Worm (Caenorhabditis elegans): ENCODE measurements around the gene lgc-12.

Gene lgc-12

DNA sequence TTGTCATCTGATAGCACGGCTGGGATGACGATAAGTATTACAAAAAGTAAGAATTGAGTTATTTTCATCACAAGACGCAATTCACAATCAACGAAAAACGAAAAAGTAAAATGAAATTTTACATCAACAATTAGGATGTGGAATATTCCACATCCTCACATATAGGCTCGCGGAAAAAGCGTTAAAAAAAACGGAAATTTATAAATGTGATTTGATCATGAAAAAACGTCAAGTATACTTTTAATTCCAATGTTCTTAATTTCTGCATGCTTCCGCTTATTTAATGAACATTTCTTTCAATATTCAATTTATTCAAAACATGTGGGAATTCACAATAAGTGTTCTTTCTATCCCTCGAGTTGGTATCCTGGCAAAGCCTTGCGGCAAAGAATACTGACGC is 46.3 kb downstream of the lgc-12 start, which contains the start of gene T04A6.3:
Gene T04A6.3, minus strand, starts transcription at position 101 of the 400 bp plus-strand sequence.
- TF ChIP-seq elt-3 (tag; optimal IDR thresholded peaks at IDR 0.05) (no peak), unc-62 (GFP tag; optimal IDR thresholded peaks at IDR 0.05) (no peak), ztf-11 (tag; optimal IDR thresholded peaks at IDR 0.05) (no peak), lin-11 (tag; optimal IDR thresholded peaks at IDR 0.05) (no peak), dmd-4 (tag; optimal IDR thresholded peaks at IDR 0.05) (no peak), nhr-23 (tag; optimal IDR thresholded peaks at IDR 0.05) (no peak), mab-5 (tag; optimal IDR thresholded peaks at IDR 0.05) (no peak), mdl-1 (tag; optimal IDR thresholded peaks at IDR 0.05) (no peak), R02D3.7 (tag; optimal IDR thresholded peaks at IDR 0.05) (no peak), snpc-4 (tag; optimal IDR thresholded peaks at IDR 0.05) (no peak), sma-9 (GFP tag; optimal IDR thresholded peaks at IDR 0.05) (no peak), sma-9 (tag; optimal IDR thresholded peaks at IDR 0.05) (no peak), F13H6.1 (tag; optimal IDR thresholded peaks at IDR 0.05) (no peak), elt-1 (tag; optimal IDR thresholded peaks at IDR 0.05) (no peak)

DNA sequence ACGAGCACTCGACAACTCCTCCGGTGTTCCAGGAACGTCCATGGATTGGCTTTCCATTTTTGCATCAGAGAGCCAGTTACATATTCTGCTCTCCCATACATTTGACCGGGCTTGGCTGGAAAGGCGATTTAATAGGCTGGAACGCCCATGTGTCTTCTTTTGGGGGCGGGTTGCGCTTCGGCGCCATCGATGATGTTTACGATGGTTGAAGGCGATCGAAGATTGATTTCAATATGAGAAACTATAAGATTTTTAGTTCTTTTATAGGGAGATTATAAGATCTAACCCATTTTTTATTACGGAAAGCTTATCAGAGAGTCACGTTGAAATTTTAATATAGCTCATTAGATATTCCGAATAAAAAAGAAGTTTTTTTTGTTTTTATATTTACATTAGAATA is 47.2 kb downstream of the lgc-12 start, which contains the start of gene nsph-4.3:
Gene nsph-4.3, minus strand, starts transcription at position 101 of the 400 bp plus-strand sequence.
- TF ChIP-seq nhr-25 (tag; optimal IDR thresholded peaks at IDR 0.05) (no peak), elt-3 (tag; optimal IDR thresholded peaks at IDR 0.05) (no peak), ama-1 (optimal IDR thresholded peaks at IDR 0.05) (no peak), unc-62 (GFP tag; optimal IDR thresholded peaks at IDR 0.05) (no peak), C34F6.9 (tag; optimal IDR thresholded peaks at IDR 0.05) (no peak), mab-5 (tag; optimal IDR thresholded peaks at IDR 0.05) (no peak), ztf-1 (GFP tag; conservative IDR thresholded peaks at IDR 0.05) (no peak), lin-11 (tag; optimal IDR thresholded peaks at IDR 0.05) (no peak), aly-2 (tag; optimal IDR thresholded peaks at IDR 0.05) (no peak), lin-13 (GFP tag; optimal IDR thresholded peaks at IDR 0.05) (no peak), gmeb-1 (tag; optimal IDR thresholded peaks at IDR 0.05) (no peak), R02D3.7 (tag; optimal IDR thresholded peaks at IDR 0.05) (no peak), ceh-16 (tag; optimal IDR thresholded peaks at IDR 0.05) (no peak), egl-27 (tag; optimal IDR thresholded peaks at IDR 0.05) (no peak), sem-4 (tag; optimal IDR thresholded peaks at IDR 0.05) (no peak), crh-2 (tag; optimal IDR thresholded peaks at IDR 0.05) (no peak), snpc-4 (tag; optimal IDR thresholded peaks at IDR 0.05) (no peak), skn-1 (tag; optimal IDR thresholded peaks at IDR 0.05) (no peak), zag-1 (tag; optimal IDR thresholded peaks at IDR 0.05) (no peak), elt-1 (tag; optimal IDR thresholded peaks at IDR 0.05) (no peak)

All from whole organism, L2 larva.